Worm (Caenorhabditis elegans): ENCODE measurements around the gene F28B4.3.

The F28B4.3 gene

DNA sequence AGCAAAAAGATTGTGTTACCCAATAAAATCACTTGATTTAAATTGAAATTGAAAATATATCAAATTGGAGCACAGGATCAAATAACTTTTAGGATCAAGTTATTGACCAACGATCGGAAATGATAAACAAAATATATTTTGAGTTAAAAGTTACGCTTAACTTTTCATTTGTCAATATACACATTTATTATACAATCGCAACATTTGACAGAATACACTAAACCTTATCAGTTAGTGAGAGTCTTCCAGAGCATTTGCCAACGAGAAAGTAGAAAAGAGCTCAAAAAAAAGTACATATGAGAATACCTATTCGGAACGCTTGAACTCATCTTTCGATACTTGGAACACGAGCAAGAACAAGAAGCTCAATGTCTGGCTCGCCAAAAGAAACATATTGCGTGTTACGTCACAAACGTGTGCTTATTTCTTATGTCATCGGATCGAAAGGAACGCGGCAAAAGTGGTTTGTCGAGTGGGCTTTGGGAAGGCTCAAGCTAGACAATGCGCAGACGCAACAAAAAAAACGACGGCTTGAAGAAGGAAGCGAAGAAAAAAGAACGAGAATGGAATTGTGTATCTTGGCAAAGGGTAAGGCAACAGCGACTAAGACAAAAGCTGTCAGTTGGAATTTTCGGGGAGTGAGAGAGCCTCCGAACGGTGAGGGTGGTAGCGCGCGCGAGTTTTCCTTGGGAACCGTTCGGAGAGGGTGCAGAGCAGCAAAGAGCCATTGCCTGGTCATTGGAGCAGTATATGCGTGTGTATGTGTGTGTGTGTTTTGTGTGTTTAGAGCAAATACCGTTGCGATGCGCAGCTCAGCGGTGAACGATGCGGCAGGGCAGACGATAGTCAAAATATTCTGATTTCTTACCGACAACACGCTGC lies 8.6 kb downstream of the F28B4.3 start:
- TF ChIP-seq egl-27 (tag; optimal IDR thresholded peaks at IDR 0.05) (no peak), elt-2 (tag; optimal IDR thresholded peaks at IDR 0.05) (peak; percentile 31), fkh-10 (GFP tag; optimal IDR thresholded peaks at IDR 0.05) (no peak), skn-1 (tag; optimal IDR thresholded peaks at IDR 0.05) (no peak), fos-1 (tag; optimal IDR thresholded peaks at IDR 0.05) (no peak), egl-5 (tag; optimal IDR thresholded peaks at IDR 0.05) (no peak), pqm-1 (tag; optimal IDR thresholded peaks at IDR 0.05) (peak; percentile 37), elt-1 (tag; optimal IDR thresholded peaks at IDR 0.05) (no peak), pha-4 (tag; optimal IDR thresholded peaks at IDR 0.05) (peak; percentile 7), mml-1 (tag; optimal IDR thresholded peaks at IDR 0.05) (no peak), lin-15B (tag; optimal IDR thresholded peaks at IDR 0.05) (no peak), unc-39 (tag; optimal IDR thresholded peaks at IDR 0.05) (no peak)

DNA sequence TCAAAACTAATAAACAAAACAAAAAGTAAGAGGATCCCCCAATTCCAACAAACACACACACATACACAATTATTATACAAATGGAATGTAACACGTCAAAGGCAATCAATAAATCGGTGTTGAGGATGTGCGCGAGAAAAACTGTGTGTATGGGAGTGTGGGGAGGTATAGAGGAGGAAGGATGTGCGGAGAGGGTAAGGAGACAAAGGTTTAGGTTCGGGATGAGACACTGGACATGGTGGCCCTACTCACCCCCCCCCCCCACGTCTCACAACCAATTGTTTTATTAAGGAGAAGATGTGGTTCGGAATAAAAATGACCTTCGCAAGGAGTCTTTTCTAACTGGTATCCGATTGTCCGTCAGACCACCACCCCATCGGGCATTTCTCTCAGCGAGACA lies 12.1 kb downstream of the F28B4.3 start:
- TF ChIP-seq pqm-1 (tag; optimal IDR thresholded peaks at IDR 0.05) (no peak), lin-15B (tag; optimal IDR thresholded peaks at IDR 0.05) (no peak), pha-4 (tag; optimal IDR thresholded peaks at IDR 0.05) (peak; percentile 2), ceh-9 (tag; optimal IDR thresholded peaks at IDR 0.05) (no peak), nhr-11 (tag; optimal IDR thresholded peaks at IDR 0.05) (no peak), ceh-16 (tag; optimal IDR thresholded peaks at IDR 0.05) (no peak), fkh-2 (tag; optimal IDR thresholded peaks at IDR 0.05) (no peak)

DNA sequence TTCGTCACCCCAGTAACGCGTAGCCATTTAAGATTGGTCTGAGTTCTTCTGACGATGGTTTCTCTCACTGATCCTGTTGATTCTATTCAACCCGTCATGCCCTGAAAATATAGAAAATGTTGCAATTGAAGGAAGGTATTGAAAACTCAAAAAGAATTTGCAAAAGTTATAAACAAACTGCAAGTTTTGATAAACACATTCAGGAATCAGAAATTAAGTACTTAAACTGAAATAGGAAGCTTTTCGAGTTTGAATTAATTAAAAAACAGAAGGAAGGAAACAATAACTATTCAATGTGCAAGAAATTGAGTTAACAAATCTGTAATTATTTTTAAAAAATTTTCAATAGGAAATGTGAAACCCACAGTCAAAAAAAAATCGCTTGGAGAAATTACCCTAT lies 14.9 kb downstream of the F28B4.3 start, which contains the start of gene rgl-1:
Gene rgl-1, minus strand, starts transcription at position 101 of the 400 bp plus-strand sequence.
- TF ChIP-seq egl-5 (tag; optimal IDR thresholded peaks at IDR 0.05) (no peak), sea-2 (GFP tag; optimal IDR thresholded peaks at IDR 0.05) (no peak), hmg-11 (tag; optimal IDR thresholded peaks at IDR 0.05) (no peak), nhr-23 (tag; optimal IDR thresholded peaks at IDR 0.05) (no peak), nhr-25 (tag; optimal IDR thresholded peaks at IDR 0.05) (no peak), pqm-1 (tag; optimal IDR thresholded peaks at IDR 0.05) (no peak), pha-4 (tag; optimal IDR thresholded peaks at IDR 0.05) (no peak), nhr-237 (tag; optimal IDR thresholded peaks at IDR 0.05) (no peak), egl-27 (tag; optimal IDR thresholded peaks at IDR 0.05) (no peak), elt-1 (tag; optimal IDR thresholded peaks at IDR 0.05) (no peak), nfya-1 (tag; optimal IDR thresholded peaks at IDR 0.05; ENCODE audit: insufficient read depth) (no peak), mdl-1 (tag; optimal IDR thresholded peaks at IDR 0.05) (no peak), nhr-76 (tag; optimal IDR thresholded peaks at IDR 0.05) (no peak), snpc-4 (tag; optimal IDR thresholded peaks at IDR 0.05) (no peak), tbx-2 (tag; optimal IDR thresholded peaks at IDR 0.05) (no peak), nhr-67 (tag; optimal IDR thresholded peaks at IDR 0.05) (no peak), nhr-77 (tag; optimal IDR thresholded peaks at IDR 0.05) (no peak), elt-2 (tag; optimal IDR thresholded peaks at IDR 0.05) (no peak), nhr-28 (tag; optimal IDR thresholded peaks at IDR 0.05) (no peak), mml-1 (tag; optimal IDR thresholded peaks at IDR 0.05) (no peak)

DNA sequence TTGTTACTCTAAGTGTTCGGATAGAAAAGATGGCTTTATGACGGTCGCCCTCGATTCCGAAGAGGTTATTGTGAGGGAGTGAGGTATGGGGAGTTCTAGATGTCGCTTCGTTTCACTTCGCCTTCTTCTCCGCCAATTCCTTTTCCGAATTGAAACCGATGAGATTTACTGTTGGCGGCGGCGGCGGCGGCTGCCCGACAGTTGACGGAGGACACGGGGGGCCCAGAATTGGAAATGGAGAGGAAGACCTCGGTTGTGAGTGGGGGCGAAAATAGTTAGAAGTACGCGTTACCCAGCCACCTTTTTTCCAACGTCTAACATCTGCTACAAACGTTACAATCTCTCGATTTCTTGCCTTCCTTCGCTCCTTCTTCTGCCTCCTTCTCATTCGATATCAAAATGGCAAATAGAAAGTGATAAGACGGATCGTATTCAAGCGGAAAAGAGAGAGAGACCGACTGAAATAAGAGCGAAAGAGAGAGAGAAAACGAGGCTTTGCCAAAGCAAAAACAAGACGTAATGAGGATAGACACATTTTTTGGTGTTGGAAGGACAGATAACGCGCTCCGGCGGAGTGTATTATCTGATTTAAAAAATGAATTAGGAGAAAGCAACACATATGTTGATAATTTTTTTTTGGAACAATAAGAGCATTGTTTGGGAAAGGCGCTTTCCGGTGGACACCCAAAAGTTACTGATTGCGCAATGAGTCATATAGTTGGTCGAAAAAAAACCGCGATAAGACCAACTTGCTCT lies 17.0 kb downstream of the F28B4.3 start:
- TF ChIP-seq pha-4 (tag; optimal IDR thresholded peaks at IDR 0.05) (peak; percentile 18), pqm-1 (tag; optimal IDR thresholded peaks at IDR 0.05) (peak; percentile 4), ceh-82 (tag; optimal IDR thresholded peaks at IDR 0.05) (no peak), nhr-67 (tag; optimal IDR thresholded peaks at IDR 0.05) (no peak), fkh-10 (GFP tag; optimal IDR thresholded peaks at IDR 0.05) (no peak), hmg-11 (tag; optimal IDR thresholded peaks at IDR 0.05) (no peak), mdl-1 (tag; optimal IDR thresholded peaks at IDR 0.05) (no peak), aly-2 (tag; optimal IDR thresholded peaks at IDR 0.05) (no peak), nhr-25 (tag; optimal IDR thresholded peaks at IDR 0.05) (peak; percentile 35), elt-2 (tag; optimal IDR thresholded peaks at IDR 0.05) (peak; percentile 74), elt-3 (tag; optimal IDR thresholded peaks at IDR 0.05) (peak in 1 of 3 experiments; percentile 41)

Measured in whole organism, L3 larva.